Worm (Caenorhabditis elegans) whole organism, L2 larva: ENCODE data around the gene cdh-7.

Source experiments
- C34F6.9 ChIP-seq: fragments of 150-350 bp; optimal IDR thresholded peaks from 2 replicates; lab custom pipeline; 2014; ENCODE audit warnings: missing biosample characterization, missing genetic modification characterization
- R02D3.7 ChIP-seq: fragments of 150-350 bp; optimal IDR thresholded peaks from 2 replicates; lab custom pipeline; 2014; ENCODE audit warnings: missing biosample characterization, missing genetic modification characterization
- Y55F3AM.14 ChIP-seq: fragments of 200-800 bp; sonication (Bioruptor generic); optimal IDR thresholded peaks from 2 replicates; lab custom pipeline; 2018; ENCODE audit warnings: mild to moderate bottlenecking, missing genetic modification characterization, missing compliant biosample characterization
- alr-1 ChIP-seq: fragments of 150-350 bp; optimal IDR thresholded peaks from 2 replicates; lab custom pipeline; 2014; ENCODE audit warnings: missing biosample characterization, missing genetic modification characterization
- aly-2 ChIP-seq: fragments of 150-350 bp; optimal IDR thresholded peaks from 2 replicates; lab custom pipeline; 2014; ENCODE audit warnings: missing biosample characterization, missing genetic modification characterization
- ama-1 ChIP-seq: fragments of 150-350 bp; optimal IDR thresholded peaks from 2 replicates; lab custom pipeline; 2018; ENCODE audit warnings: inconsistent platforms
- blmp-1 ChIP-seq: sonication (generic microtip); optimal IDR thresholded peaks from 2 replicates; lab custom pipeline; 2017; ENCODE audit warnings: missing genetic modification characterization, mild to moderate bottlenecking, missing compliant biosample characterization, antibody characterized with exemption, moderate library complexity; ENCODE audit not compliant: insufficient read depth
- ceh-82 ChIP-seq: fragments of 150-350 bp; optimal IDR thresholded peaks from 2 replicates; lab custom pipeline; 2014; ENCODE audit warnings: missing biosample characterization, missing genetic modification characterization
- crh-2 ChIP-seq: sonication (generic microtip); optimal IDR thresholded peaks from 2 replicates; lab custom pipeline; 2017; ENCODE audit warnings: missing biosample characterization, missing genetic modification characterization
- dmd-4 ChIP-seq: sonication (generic microtip); optimal IDR thresholded peaks from 2 replicates; lab custom pipeline; 2017; ENCODE audit warnings: missing biosample characterization, missing genetic modification characterization
- elt-1 ChIP-seq: fragments of 150-350 bp; optimal IDR thresholded peaks from 2 replicates; lab custom pipeline; 2014; ENCODE audit warnings: missing biosample characterization, missing genetic modification characterization
- elt-3 ChIP-seq: sonication (generic microtip); optimal IDR thresholded peaks from 2 replicates; lab custom pipeline; 2017; ENCODE audit warnings: missing biosample characterization, missing genetic modification characterization
- fos-1 ChIP-seq: fragments of 150-350 bp; optimal IDR thresholded peaks from 2 replicates; lab custom pipeline; 2014; ENCODE audit warnings: missing biosample characterization, missing genetic modification characterization
- gmeb-1 ChIP-seq: fragments of 150-350 bp; optimal IDR thresholded peaks from 2 replicates; lab custom pipeline; 2014; ENCODE audit warnings: missing biosample characterization, missing genetic modification characterization
- lin-11 ChIP-seq: fragments of 150-350 bp; sonication (generic microtip); optimal IDR thresholded peaks from 2 replicates; lab custom pipeline; 2014; ENCODE audit warnings: missing biosample characterization, missing genetic modification characterization, inconsistent platforms, mixed read lengths
- lin-13 ChIP-seq: fragments of 150-350 bp; optimal IDR thresholded peaks from 2 replicates; lab custom pipeline; 2014; ENCODE audit warnings: missing biosample characterization, missing genetic modification reagents, missing genetic modification characterization
- lsy-2 ChIP-seq, 2 experiments: fragments of 150-350 bp in 1 of 2; sonication (generic microtip) in 1 of 2; optimal IDR thresholded peaks; 2 replicates each; lab custom pipeline; 2014 to 2017; ENCODE audit warnings: missing biosample characterization in 2 of 2, missing genetic modification characterization in 2 of 2
- mab-5 ChIP-seq: fragments of 150-350 bp; optimal IDR thresholded peaks from 2 replicates; lab custom pipeline; 2014; ENCODE audit warnings: missing biosample characterization, missing genetic modification characterization
- mbf-1 ChIP-seq: sonication (generic microtip); optimal IDR thresholded peaks from 2 replicates; lab custom pipeline; 2017; ENCODE audit warnings: missing biosample characterization, missing genetic modification characterization
- mdl-1 ChIP-seq, 2 experiments: fragments of 150-350 bp in 1 of 2; sonication (generic microtip) in 1 of 2; optimal IDR thresholded peaks; 2 replicates each; lab custom pipeline; 2017; ENCODE audit warnings: missing biosample characterization in 2 of 2, missing genetic modification characterization in 2 of 2
- nhr-12 ChIP-seq: fragments of 150-350 bp; optimal IDR thresholded peaks from 2 replicates; lab custom pipeline; 2014; ENCODE audit warnings: missing biosample characterization, missing genetic modification characterization
- nhr-21 ChIP-seq: fragments of 150-350 bp; optimal IDR thresholded peaks from 2 replicates; lab custom pipeline; 2014; ENCODE audit warnings: missing biosample characterization, missing genetic modification characterization
- nhr-237 ChIP-seq: fragments of 150-350 bp; optimal IDR thresholded peaks from 2 replicates; lab custom pipeline; 2014; ENCODE audit warnings: missing biosample characterization, missing genetic modification characterization
- nhr-6 ChIP-seq: fragments of 150-350 bp; optimal IDR thresholded peaks from 2 replicates; lab custom pipeline; 2014; ENCODE audit warnings: missing biosample characterization, missing genetic modification characterization
- nhr-77 ChIP-seq: fragments of 150-350 bp; optimal IDR thresholded peaks from 2 replicates; lab custom pipeline; 2014; ENCODE audit warnings: missing biosample characterization, missing genetic modification characterization
- sem-4 ChIP-seq: fragments of 150-350 bp; optimal IDR thresholded peaks from 2 replicates; lab custom pipeline; 2014; ENCODE audit warnings: missing biosample characterization, missing genetic modification reagents, missing genetic modification characterization
- skn-1 ChIP-seq: sonication (generic microtip); optimal IDR thresholded peaks from 2 replicates; lab custom pipeline; 2017; ENCODE audit warnings: missing biosample characterization, missing genetic modification characterization
- sma-3 ChIP-seq: sonication (generic microtip); optimal IDR thresholded peaks from 2 replicates; lab custom pipeline; 2016; ENCODE audit warnings: missing genetic modification reagents, missing genetic modification characterization, missing compliant biosample characterization
- sma-9 ChIP-seq, 2 experiments: fragments of 150-350 bp in 1 of 2; sonication (generic microtip) in 1 of 2; optimal IDR thresholded peaks; 2 replicates each; lab custom pipeline; 2014 to 2016; ENCODE audit warnings: missing genetic modification characterization in 2 of 2, mild to moderate bottlenecking in 1 of 2, missing biosample characterization in 1 of 2, missing compliant biosample characterization in 1 of 2, missing genetic modification reagents in 1 of 2, moderate library complexity in 1 of 2
- snpc-4 ChIP-seq: fragments of 150-350 bp; optimal IDR thresholded peaks from 2 replicates; lab custom pipeline; 2014; ENCODE audit warnings: missing biosample characterization, missing genetic modification characterization
- unc-55 ChIP-seq: fragments of 150-350 bp; sonication (generic microtip); optimal IDR thresholded peaks from 3 replicates; lab custom pipeline; 2014; ENCODE audit warnings: missing biosample characterization, missing genetic modification reagents, missing genetic modification characterization
- unc-62 ChIP-seq: fragments of 150-350 bp; optimal IDR thresholded peaks from 2 replicates; lab custom pipeline; 2014; ENCODE audit warnings: missing biosample characterization, missing genetic modification reagents, missing genetic modification characterization
- zag-1 ChIP-seq: fragments of 150-350 bp; optimal IDR thresholded peaks from 2 replicates; lab custom pipeline; 2014; ENCODE audit warnings: missing biosample characterization, missing genetic modification characterization
- ztf-1 ChIP-seq: fragments of 200-800 bp; sonication (Bioruptor generic); conservative IDR thresholded peaks from 2 replicates; pipeline ENCODE4 v1.3.6; 2022; ENCODE audit warnings: missing genetic modification characterization, missing compliant biosample characterization
- ztf-11 ChIP-seq: sonication (generic microtip); optimal IDR thresholded peaks from 2 replicates; lab custom pipeline; 2017; ENCODE audit warnings: missing biosample characterization, missing genetic modification characterization
- ztf-4 ChIP-seq: fragments of 150-350 bp; optimal IDR thresholded peaks from 2 replicates; lab custom pipeline; 2014; ENCODE audit warnings: missing biosample characterization, missing genetic modification characterization

The cdh-7 gene

ce11 chrII:14866156-14866555 is 23.1 kb downstream of the cdh-7 start:
- TF ChIP-seq fos-1 (tag; lab: Kevin White, UChicago) (no peak), sem-4 (tag; lab: Kevin White, UChicago) (no peak), ztf-11 (tag; lab: Kevin White, UChicago) (no peak), mdl-1 (tag; optimal IDR thresholded peaks at IDR 0.05; lab: Kevin White, UChicago) (no peak), gmeb-1 (tag; lab: Kevin White, UChicago) (no peak), unc-55 (no peak), elt-3 (tag; lab: Kevin White, UChicago) (no peak), snpc-4 (tag; lab: Kevin White, UChicago) (no peak), blmp-1 (tag; lab: Kevin White, UChicago) (no peak), skn-1 (no peak), crh-2 (tag; lab: Kevin White, UChicago) (no peak), ceh-82 (no peak)

DNA sequence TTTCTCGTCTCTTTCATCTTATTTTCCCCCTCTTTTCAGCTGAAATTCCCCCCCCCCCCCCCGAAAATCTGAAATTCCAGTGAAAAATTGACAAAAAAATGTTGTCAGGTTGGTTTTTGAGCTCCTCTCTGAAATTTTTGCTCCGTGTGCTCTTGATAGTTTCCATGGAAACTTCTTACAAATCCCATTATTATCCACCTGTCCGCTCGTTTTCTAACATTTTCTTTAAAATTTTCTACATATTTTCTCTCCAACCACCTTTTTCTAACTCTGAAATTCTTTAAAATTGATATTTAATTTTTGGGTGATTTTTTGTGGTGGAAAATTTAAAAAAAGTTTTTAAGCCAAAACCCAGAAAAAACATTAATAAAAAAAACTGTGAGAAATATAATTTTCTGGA is 23.6 kb downstream of the cdh-7 start, which contains the start of gene gpx-2:
gpx-2 (plus strand) TSS at position 99 of the 400 bp plus-strand sequence.
- TF ChIP-seq sem-4 (tag; lab: Kevin White, UChicago), result no peak
- TF ChIP-seq ama-1, result no peak
- peak; percentile 37 for TF ChIP-seq crh-2 (tag; lab: Kevin White, UChicago)

DNA sequence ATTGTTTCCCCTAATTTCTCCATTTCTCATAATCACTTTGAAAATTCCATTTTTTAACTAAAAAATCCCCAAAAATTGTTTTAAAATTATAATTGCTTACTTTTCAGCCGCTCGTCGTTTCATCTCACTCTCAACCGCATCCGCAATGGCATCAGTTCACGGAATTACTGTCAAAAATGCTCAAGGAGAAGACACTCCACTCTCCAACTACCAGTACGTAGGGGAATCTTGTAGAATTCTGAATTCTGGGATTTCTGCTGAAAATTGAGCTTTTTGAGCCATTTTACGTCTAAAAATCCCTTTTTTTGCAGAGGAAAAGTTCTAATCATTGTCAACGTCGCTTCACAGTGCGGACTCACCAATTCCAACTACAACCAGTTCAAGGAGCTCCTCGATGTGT is 24.5 kb downstream of the cdh-7 start:
- TF ChIP-seq blmp-1 (tag; lab: Kevin White, UChicago) (no peak), lin-13 (GFP tag; lab: Kevin White, UChicago) (no peak), alr-1 (tag; lab: Kevin White, UChicago) (no peak), ztf-11 (tag; lab: Kevin White, UChicago) (no peak), fos-1 (tag; lab: Kevin White, UChicago) (no peak), mdl-1 (tag; optimal IDR thresholded peaks at IDR 0.05; lab: Kevin White, UChicago) (no peak), Y55F3AM.14 (GFP tag; lab: Kevin White, UChicago) (no peak), zag-1 (tag; lab: Kevin White, UChicago) (no peak), mbf-1 (tag; lab: Kevin White, UChicago) (no peak), gmeb-1 (tag; lab: Kevin White, UChicago) (no peak), nhr-21 (tag; lab: Kevin White, UChicago) (no peak)

DNA sequence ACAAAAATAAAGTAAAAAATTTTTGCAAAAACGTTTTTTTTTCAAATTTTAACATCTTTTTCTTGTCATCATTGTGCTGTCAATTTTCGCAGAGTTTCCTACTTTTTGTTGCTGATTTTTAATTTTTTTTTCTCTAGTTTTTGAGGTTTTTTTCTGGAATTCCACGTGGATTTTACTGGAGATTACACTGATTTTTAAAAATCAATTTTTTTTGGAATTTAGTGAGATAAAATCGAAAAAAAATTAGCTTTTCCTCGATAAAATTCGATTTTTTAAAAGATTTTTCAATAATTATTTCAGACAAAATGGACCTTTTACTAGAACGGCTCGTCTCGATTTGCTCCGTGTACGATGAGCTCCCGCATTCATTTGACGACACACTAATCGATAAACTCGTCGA is 26.6 kb downstream of the cdh-7 start, which contains the start of gene R05H10.3:
R05H10.3 (plus strand) TSS at position 301 of the 400 bp plus-strand sequence.
- TF ChIP-seq unc-55, result no peak

ce11 chrII:14876737-14877203 is 33.7 kb downstream of the cdh-7 start, which contains the start of gene Y53F4A.2:
Gene Y53F4A.2 (minus strand): TSS chrII:14877153.
- TF ChIP-seq nhr-6 (no peak), C34F6.9 (tag; lab: Kevin White, UChicago) (no peak), ceh-82 (no peak), elt-1 (tag; lab: Kevin White, UChicago) (no peak), ztf-1 (GFP tag; lab: Robert Waterston, UW) (no peak), lsy-2 (tag; optimal IDR thresholded peaks at IDR 0.05; lab: Kevin White, UChicago) (no peak), skn-1 (no peak), mab-5 (tag; lab: Kevin White, UChicago) (no peak), unc-55 (no peak), mdl-1 (tag; optimal IDR thresholded peaks at IDR 0.05; lab: Kevin White, UChicago) (no peak), blmp-1 (tag; lab: Kevin White, UChicago) (no peak), nhr-237 (tag; lab: Kevin White, UChicago) (no peak), sma-3 (GFP tag; lab: Kevin White, UChicago) (no peak), ztf-11 (tag; lab: Kevin White, UChicago) (no peak), aly-2 (no peak), ztf-4 (no peak)
- TF ChIP-seq, all 48 proteins: peak for 0

ce11 chrII:14892515-14892914 is 49.5 kb downstream of the cdh-7 start:
- TF ChIP-seq ceh-82, result no peak
- TF ChIP-seq zag-1 (tag; lab: Kevin White, UChicago), result no peak
- no peak for TF ChIP-seq nhr-77 (tag; lab: Kevin White, UChicago)
- TF ChIP-seq lin-13 (GFP tag; lab: Kevin White, UChicago), result no peak
- TF ChIP-seq unc-62 (GFP tag; lab: Kevin White, UChicago), result no peak
- no peak for TF ChIP-seq dmd-4
- no peak for TF ChIP-seq mab-5 (tag; lab: Kevin White, UChicago)
- no peak for TF ChIP-seq nhr-6
- no peak for TF ChIP-seq nhr-12 (tag; lab: Kevin White, UChicago)
- TF ChIP-seq mdl-1 (tag; optimal IDR thresholded peaks at IDR 0.05; lab: Kevin White, UChicago), result no peak
- no peak for TF ChIP-seq sem-4 (tag; lab: Kevin White, UChicago)
- no peak for TF ChIP-seq Y55F3AM.14 (GFP tag; lab: Kevin White, UChicago)
- TF ChIP-seq sma-9 (GFP tag; optimal IDR thresholded peaks at IDR 0.05; lab: Kevin White, UChicago), result no peak
- TF ChIP-seq sma-9 (tag; optimal IDR thresholded peaks at IDR 0.05; lab: Kevin White, UChicago), result no peak
- TF ChIP-seq R02D3.7 (tag; lab: Kevin White, UChicago), result no peak
- TF ChIP-seq sma-3 (GFP tag; lab: Kevin White, UChicago), result no peak
- no peak for TF ChIP-seq lin-11
- no peak for TF ChIP-seq ztf-4
- TF ChIP-seq snpc-4 (tag; lab: Kevin White, UChicago), result no peak
- TF ChIP-seq blmp-1 (tag; lab: Kevin White, UChicago), result no peak
- TF ChIP-seq, all 48 proteins: peak for 0
